Worm (Caenorhabditis elegans): ENCODE data around the gene daf-4.

daf-4 gene

ce11 chrIII:5621236-5621635, 3.7 kb upstream of the daf-4 start (continued):
- TF ChIP-seq dmd-6 (GFP tag; IDR thresholded peaks at IDR 0.05) (peak; percentile 62; the same call in 1 of the 2 replicates), hlh-11 (tag; optimal IDR thresholded peaks at IDR 0.05) (peak; percentile 90), lim-7 (GFP tag; IDR thresholded peaks at IDR 0.05) (no peak), lin-39 (tag; optimal IDR thresholded peaks at IDR 0.05) (no peak), T26A8.4 (GFP tag; IDR thresholded peaks at IDR 0.05) (no peak), skn-1 (tag; optimal IDR thresholded peaks at IDR 0.05) (no peak), madf-9 (GFP tag; conservative IDR thresholded peaks at IDR 0.05) (no peak), ZK337.2 (GFP tag; IDR thresholded peaks at IDR 0.05) (no peak), nhr-41 (GFP tag; IDR thresholded peaks at IDR 0.05) (no peak), ceh-28 (tag; optimal IDR thresholded peaks at IDR 0.05) (no peak), nhr-10 (tag; optimal IDR thresholded peaks at IDR 0.05) (no peak), Y5F2A.4 (GFP tag; optimal IDR thresholded peaks at IDR 0.05) (no peak), attf-4 (tag; optimal IDR thresholded peaks at IDR 0.05) (no peak), hmg-1.1 (GFP tag; IDR thresholded peaks at IDR 0.05) (peak; percentile 80), saeg-2 (GFP tag; IDR thresholded peaks at IDR 0.05) (no peak), duxl-1 (tag; optimal IDR thresholded peaks at IDR 0.05; ENCODE audit: poor library complexity) (peak; percentile 29), F26F4.8 (GFP tag; conservative IDR thresholded peaks at IDR 0.05) (no peak), tra-1 (GFP tag; IDR thresholded peaks at IDR 0.05) (no peak), Y75B8A.6 (GFP tag; IDR thresholded peaks at IDR 0.05) (no peak), nhr-111 (GFP tag; optimal IDR thresholded peaks at IDR 0.05) (no peak), fos-1 (tag; optimal IDR thresholded peaks at IDR 0.05) (no peak), gei-8 (GFP tag; optimal IDR thresholded peaks at IDR 0.05) (no peak), nhr-237 (tag; optimal IDR thresholded peaks at IDR 0.05) (no peak), ceh-20 (GFP tag; IDR thresholded peaks at IDR 0.05) (no peak), zip-2 (tag; optimal IDR thresholded peaks at IDR 0.05) (peak; percentile 9), ces-1 (GFP tag; optimal IDR thresholded peaks at IDR 0.05) (no peak), nhr-28 (tag; optimal IDR thresholded peaks at IDR 0.05) (peak; percentile 86), daf-16 (GFP tag; optimal IDR thresholded peaks at IDR 0.05) (peak in 1 of 2 experiments; percentile 16), daf-16 (tag; optimal IDR thresholded peaks at IDR 0.05) (peak; percentile 40), nhr-48 (tag; optimal IDR thresholded peaks at IDR 0.05) (peak; percentile 45), jun-1 (tag; optimal IDR thresholded peaks at IDR 0.05) (no peak), mxl-3 (GFP tag; optimal IDR thresholded peaks at IDR 0.05) (peak; percentile 91), dpl-1 (GFP tag; optimal IDR thresholded peaks at IDR 0.05) (peak; percentile 46), spr-3 (GFP tag; optimal IDR thresholded peaks at IDR 0.05) (no peak), zag-1 (tag; optimal IDR thresholded peaks at IDR 0.05) (no peak), F10B5.3 (tag; optimal IDR thresholded peaks at IDR 0.05) (no peak), aha-1 (tag) (peak; percentile 8), lin-15B (tag; optimal IDR thresholded peaks at IDR 0.05) (no peak), tag-97 (GFP tag; IDR thresholded peaks at IDR 0.05) (no peak), lin-38 (GFP tag; IDR thresholded peaks at IDR 0.05) (no peak), lin-29 (GFP tag; IDR thresholded peaks at IDR 0.05) (no peak), unc-39 (tag; optimal IDR thresholded peaks at IDR 0.05) (no peak), madf-5 (GFP tag; IDR thresholded peaks at IDR 0.05) (no peak), egl-43 (GFP tag; IDR thresholded peaks at IDR 0.05) (0 out of 2 replicates have a peak, but pooled peaks have one; percentile 69), hif-1 (tag; optimal IDR thresholded peaks at IDR 0.05) (peak in 1 of 2 experiments; percentile 46), daf-8 (GFP tag; IDR thresholded peaks at IDR 0.05) (no peak), D1046.2 (GFP tag; IDR thresholded peaks at IDR 0.05) (no peak), nhr-42 (GFP tag; IDR thresholded peaks at IDR 0.05) (no peak), nhr-6 (tag; optimal IDR thresholded peaks at IDR 0.05) (no peak), daf-19 (GFP tag; conservative IDR thresholded peaks at IDR 0.05) (no peak), snpc-4 (tag; optimal IDR thresholded peaks at IDR 0.05) (no peak), F44E2.7 (GFP tag; IDR thresholded peaks at IDR 0.05) (no peak), ceh-82 (tag; optimal IDR thresholded peaks at IDR 0.05) (no peak), ama-1 (optimal IDR thresholded peaks at IDR 0.05) (peak; percentile 35)
